Fruit fly (Drosophila melanogaster): Measurements from ENCODE around the gene CG6179.

CG6179 gene

dm6 chrX:18367806-18368643 lies 11.9 kb upstream of the CG6179 start (continued):
- TF ChIP-seq CG4707 (GFP tag; optimal IDR thresholded peaks at IDR 0.05) (peak; percentile 59), CrebB (tag; optimal IDR thresholded peaks at IDR 0.05) (peak; percentile 90), CG13624 (GFP tag; optimal IDR thresholded peaks at IDR 0.05) (peak; percentile 78), CG14667 (GFP tag; IDR thresholded peaks at IDR 0.05) (peak; percentile 28; the same call in 1 of the 2 replicates), CG5953 (GFP tag; IDR thresholded peaks at IDR 0.05) (peak; percentile 61; the same call in 1 of the 2 replicates), dpn (GFP tag; optimal IDR thresholded peaks at IDR 0.05) (peak; percentile 65 to 70), CG3847 (GFP tag; IDR thresholded peaks at IDR 0.05) (peak; percentile 60), PHDP (tag; optimal IDR thresholded peaks at IDR 0.05) (peak; percentile 52), eyg (GFP tag; optimal IDR thresholded peaks at IDR 0.05) (peak; percentile 38), CkIIα-i1 (GFP tag; IDR thresholded peaks at IDR 0.05) (no peak), CG12299 (tag; optimal IDR thresholded peaks at IDR 0.05) (peak; percentile 41), sob (GFP tag; IDR thresholded peaks at IDR 0.05) (peak; percentile 79), CG8290 (GFP tag; optimal IDR thresholded peaks at IDR 0.05) (no peak), CG8290 (tag; optimal IDR thresholded peaks at IDR 0.05) (peak in 1 of 2 experiments; percentile 97), CG9437 (GFP tag; optimal IDR thresholded peaks at IDR 0.05) (peak; percentile 13), Trl (optimal IDR thresholded peaks at IDR 0.05) (no peak), Trl (GFP tag; optimal IDR thresholded peaks at IDR 0.05) (peak; percentile 72), CG10321 (GFP tag; IDR thresholded peaks at IDR 0.05) (peak; percentile 63), B-H1 (GFP tag; IDR thresholded peaks at IDR 0.05) (peak; percentile 50; the same call in 2 of the 3 replicates), Kr (GFP tag; optimal IDR thresholded peaks at IDR 0.05) (no peak), gce (GFP tag; IDR thresholded peaks at IDR 0.05) (peak; percentile 69; the same call in 2 of the 3 replicates), CG7271 (tag; optimal IDR thresholded peaks at IDR 0.05) (no peak), vnd (GFP tag; IDR thresholded peaks at IDR 0.05; ENCODE audit: partially characterized antibody) (no peak), CG9932 (GFP tag; IDR thresholded peaks at IDR 0.05) (peak; percentile 77), seq (GFP tag; IDR thresholded peaks at IDR 0.05) (peak; percentile 53; the same call in 1 of the 2 replicates), pfk (GFP tag; optimal IDR thresholded peaks at IDR 0.05) (peak; percentile 7), CG10979 (tag; optimal IDR thresholded peaks at IDR 0.05) (peak; percentile 56), Asciz (GFP tag; optimal IDR thresholded peaks at IDR 0.05) (no peak), CG5245 (GFP tag; optimal IDR thresholded peaks at IDR 0.05) (peak; percentile 32), sens-2 (GFP tag; IDR thresholded peaks at IDR 0.05) (peak; percentile 49; the same call in 1 of the 2 replicates), gt (GFP tag; IDR thresholded peaks at IDR 0.05) (no peak; the same call in 1 of the 2 replicates), CG17802 (tag; optimal IDR thresholded peaks at IDR 0.05) (peak; percentile 45), CG15269 (tag; optimal IDR thresholded peaks at IDR 0.05) (peak; percentile 76), BtbVII (GFP tag; optimal IDR thresholded peaks at IDR 0.05) (peak; percentile 60), Sox102F (GFP tag; optimal IDR thresholded peaks at IDR 0.05) (peak; percentile 63), rib (GFP tag; IDR thresholded peaks at IDR 0.05) (peak; percentile 80), schlank (tag; optimal IDR thresholded peaks at IDR 0.05) (peak; percentile 73), CG17328 (GFP tag; IDR thresholded peaks at IDR 0.05) (peak; percentile 82), Ets97D (GFP tag; optimal IDR thresholded peaks at IDR 0.05) (peak; percentile 1), Rx (GFP tag; IDR thresholded peaks at IDR 0.05) (peak; percentile 50), nau (GFP tag; optimal IDR thresholded peaks at IDR 0.05) (no peak), CG4328 (GFP tag; optimal IDR thresholded peaks at IDR 0.05) (no peak), CG10959 (GFP tag; IDR thresholded peaks at IDR 0.05) (peak; percentile 69), CG1024 (GFP tag; IDR thresholded peaks at IDR 0.05) (peak; percentile 65), ewg (GFP tag; optimal IDR thresholded peaks at IDR 0.05) (peak; percentile 57), CG31388 (GFP tag; optimal IDR thresholded peaks at IDR 0.05) (no peak), CG7556 (GFP tag; optimal IDR thresholded peaks at IDR 0.05) (peak; percentile 71), CG16813 (GFP tag; IDR thresholded peaks at IDR 0.05; ENCODE audit: partially characterized antibody) (no peak), CG9797 (GFP tag; optimal IDR thresholded peaks at IDR 0.05) (no peak), CG8089 (GFP tag; optimal IDR thresholded peaks at IDR 0.05) (peak; percentile 43)
